Fruit fly (Drosophila melanogaster) whole organism, embryonic: Measurements from ENCODE around the gene CG15262.

Experiments
- Atf3 ChIP-seq: fragments of 200-800 bp; sonication (Bioruptor generic); optimal IDR thresholded peaks from 3 replicates; lab custom pipeline; 2016; ENCODE audit warnings: missing biosample characterization, missing genetic modification characterization
- BtbVII ChIP-seq: fragments of 200-800 bp; sonication (Bioruptor generic); optimal IDR thresholded peaks from 3 replicates; lab custom pipeline; 2017; ENCODE audit warnings: missing biosample characterization, mild to moderate bottlenecking, missing genetic modification characterization
- C15 ChIP-seq: fragments of 200-800 bp; sonication (Bioruptor generic); IDR thresholded peaks from 3 replicates; pipeline ENCODE4 v1.3.6; 2022; ENCODE audit warnings: missing biosample characterization, missing genetic modification characterization
- CG10209 ChIP-seq: fragments of 200-800 bp; sonication (Bioruptor generic); optimal IDR thresholded peaks from 3 replicates; lab custom pipeline; 2017; ENCODE audit warnings: missing biosample characterization, mild to moderate bottlenecking, missing genetic modification characterization, missing genetic modification reagents
- CG11398 ChIP-seq: fragments of 200-800 bp; sonication (Bioruptor generic); optimal IDR thresholded peaks from 2 replicates; lab custom pipeline; 2016; ENCODE audit warnings: missing biosample characterization, missing genetic modification characterization
- CG12659 ChIP-seq: fragments of 200-800 bp; sonication (Bioruptor generic); optimal IDR thresholded peaks from 3 replicates; lab custom pipeline; 2017; ENCODE audit warnings: mild to moderate bottlenecking, missing biosample characterization, missing genetic modification reagents, missing genetic modification characterization
- CG12942 ChIP-seq: fragments of 200-800 bp; sonication (Bioruptor generic); optimal IDR thresholded peaks from 3 replicates; lab custom pipeline; 2016; ENCODE audit warnings: missing biosample characterization, missing genetic modification characterization
- CG14050 ChIP-seq: fragments of 200-800 bp; sonication (Bioruptor generic); IDR thresholded peaks from 3 replicates; pipeline ENCODE4 v1.3.6; 2022; ENCODE audit warnings: missing biosample characterization, missing genetic modification characterization
- CG18619 ChIP-seq: fragments of 200-800 bp; sonication (Bioruptor generic); optimal IDR thresholded peaks from 3 replicates; lab custom pipeline; 2017; ENCODE audit warnings: missing biosample characterization, mild to moderate bottlenecking, missing genetic modification characterization
- CG2129 ChIP-seq: fragments of 200-800 bp; sonication (Bioruptor generic); IDR thresholded peaks from 2 replicates; pipeline ENCODE4 v1.3.6; 2022; ENCODE audit warnings: missing biosample characterization, missing genetic modification characterization; ENCODE audit not compliant: partially characterized antibody
- CG2678 ChIP-seq: fragments of 200-800 bp; sonication (Bioruptor generic); optimal IDR thresholded peaks from 3 replicates; lab custom pipeline; 2019; ENCODE audit warnings: missing biosample characterization, mild to moderate bottlenecking, missing genetic modification characterization, moderate library complexity
- CG32767 ChIP-seq: fragments of 200-800 bp; sonication (Bioruptor generic); IDR thresholded peaks from 2 replicates; pipeline ENCODE4 v1.3.6; 2022; ENCODE audit warnings: missing biosample characterization, missing genetic modification characterization
- CG3281 ChIP-seq: fragments of 200-800 bp; sonication (Bioruptor generic); optimal IDR thresholded peaks from 3 replicates; lab custom pipeline; 2017; ENCODE audit warnings: missing biosample characterization, mild to moderate bottlenecking, missing genetic modification characterization
- CG3847 ChIP-seq: fragments of 200-800 bp; sonication (Bioruptor generic); IDR thresholded peaks from 2 replicates; pipeline ENCODE4 v1.3.6; 2022; ENCODE audit warnings: missing biosample characterization, missing genetic modification characterization
- CG42726 ChIP-seq: fragments of 200-800 bp; sonication (Bioruptor generic); IDR thresholded peaks from 2 replicates; pipeline ENCODE4 v1.3.6; 2022; ENCODE audit warnings: missing biosample characterization, missing genetic modification characterization; ENCODE audit not compliant: partially characterized antibody
- CG6254 ChIP-seq: fragments of 200-800 bp; sonication (Bioruptor generic); optimal IDR thresholded peaks from 3 replicates; lab custom pipeline; 2017; ENCODE audit warnings: mild to moderate bottlenecking, missing biosample characterization, missing genetic modification reagents, missing genetic modification characterization
- CG6654 ChIP-seq: fragments of 200-800 bp; sonication (Bioruptor generic); optimal IDR thresholded peaks from 2 replicates; lab custom pipeline; 2017; ENCODE audit warnings: missing biosample characterization, mild to moderate bottlenecking, missing genetic modification characterization
- CHES-1-like ChIP-seq: fragments of 200-800 bp; sonication (Bioruptor generic); optimal IDR thresholded peaks from 2 replicates; lab custom pipeline; 2016; ENCODE audit warnings: missing biosample characterization, missing genetic modification characterization
- CTCF ChIP-seq: fragments of 200-800 bp; sonication (Bioruptor generic); optimal IDR thresholded peaks from 2 replicates; lab custom pipeline; 2017; ENCODE audit warnings: missing biosample characterization, mild to moderate bottlenecking, missing genetic modification characterization, moderate library complexity
- Camta ChIP-seq: fragments of 200-800 bp; sonication (Bioruptor generic); optimal IDR thresholded peaks from 2 replicates; lab custom pipeline; 2016; ENCODE audit warnings: missing biosample characterization, missing genetic modification characterization
- D19B ChIP-seq: fragments of 200-800 bp; sonication (Bioruptor generic); optimal IDR thresholded peaks from 2 replicates; lab custom pipeline; 2017; ENCODE audit warnings: missing biosample characterization, mild to moderate bottlenecking, missing genetic modification characterization
- Dp ChIP-seq: fragments of 200-800 bp; sonication (Bioruptor generic); optimal IDR thresholded peaks from 2 replicates; lab custom pipeline; 2018; ENCODE audit warnings: missing biosample characterization, mild to moderate bottlenecking, missing genetic modification characterization, moderate library complexity
- Drgx ChIP-seq: fragments of 200-800 bp; sonication (Bioruptor generic); IDR thresholded peaks from 2 replicates; pipeline ENCODE4 v1.3.6; 2022; ENCODE audit warnings: missing biosample characterization, missing genetic modification characterization
- Myb ChIP-seq: fragments of 200-800 bp; sonication (Bioruptor generic); optimal IDR thresholded peaks from 2 replicates; lab custom pipeline; 2016; ENCODE audit warnings: missing biosample characterization, missing genetic modification characterization
- Oaz ChIP-seq: fragments of 200-800 bp; sonication (Bioruptor generic); IDR thresholded peaks from 2 replicates; pipeline ENCODE4 v1.3.6; 2022; ENCODE audit warnings: missing biosample characterization, missing genetic modification characterization
- Sox100B ChIP-seq: fragments of 200-800 bp; sonication (Bioruptor generic); optimal IDR thresholded peaks from 3 replicates; lab custom pipeline; 2018; ENCODE audit warnings: missing biosample characterization, mild to moderate bottlenecking, missing genetic modification characterization
- Ssrp ChIP-seq: fragments of 200-800 bp; sonication (Bioruptor generic); optimal IDR thresholded peaks from 2 replicates; lab custom pipeline; 2018; ENCODE audit warnings: missing biosample characterization, mild to moderate bottlenecking, missing genetic modification characterization, moderate library complexity
- Usf ChIP-seq: fragments of 200-800 bp; sonication (Bioruptor generic); optimal IDR thresholded peaks from 2 replicates; lab custom pipeline; 2017; ENCODE audit warnings: missing genotype, missing biosample characterization, missing genetic modification characterization
- Xbp1 ChIP-seq: fragments of 200-800 bp; sonication (Bioruptor generic); optimal IDR thresholded peaks from 3 replicates; lab custom pipeline; 2016; ENCODE audit warnings: missing biosample characterization, mild to moderate bottlenecking, missing genetic modification characterization
- ase ChIP-seq: fragments of 200-800 bp; sonication (Bioruptor generic); IDR thresholded peaks from 3 replicates; pipeline ENCODE4 v1.3.6; 2022; ENCODE audit warnings: missing biosample characterization, missing genetic modification characterization
- bcd ChIP-seq: fragments of 200-800 bp; sonication (Bioruptor generic); optimal IDR thresholded peaks from 2 replicates; lab custom pipeline; 2017; ENCODE audit warnings: missing biosample characterization, mild to moderate bottlenecking, missing genetic modification characterization
- caup ChIP-seq: fragments of 200-800 bp; sonication (Bioruptor generic); optimal IDR thresholded peaks from 3 replicates; lab custom pipeline; 2017; ENCODE audit warnings: missing biosample characterization, mild to moderate bottlenecking, missing genetic modification characterization, moderate library complexity; ENCODE audit not compliant: severe bottlenecking
- dimm ChIP-seq: fragments of 200-800 bp; sonication (Bioruptor generic); IDR thresholded peaks from 2 replicates; pipeline ENCODE4 v1.3.6; 2022; ENCODE audit warnings: missing biosample characterization, missing genetic modification characterization
- gem ChIP-seq: fragments of 200-800 bp; sonication (Bioruptor generic); optimal IDR thresholded peaks from 2 replicates; lab custom pipeline; 2019; ENCODE audit warnings: missing biosample characterization, mild to moderate bottlenecking, missing genetic modification characterization, moderate library complexity
- gt ChIP-seq: fragments of 200-800 bp; sonication (Bioruptor generic); IDR thresholded peaks from 2 replicates; pipeline ENCODE4 v1.3.6; 2022; ENCODE audit warnings: missing biosample characterization, missing genetic modification characterization
- h ChIP-seq: fragments of >200 bp; optimal IDR thresholded peaks from 2 replicates; lab custom pipeline; 2017
- her ChIP-seq: fragments of 200-800 bp; sonication (Bioruptor generic); optimal IDR thresholded peaks from 2 replicates; lab custom pipeline; 2016; ENCODE audit warnings: missing biosample characterization, missing genetic modification characterization
- inv ChIP-seq: fragments of 200-800 bp; sonication (Bioruptor generic); IDR thresholded peaks from 2 replicates; pipeline ENCODE4 v1.3.6; 2022; ENCODE audit warnings: missing biosample characterization, missing genetic modification characterization; ENCODE audit not compliant: partially characterized antibody
- lilli ChIP-seq: fragments of 200-800 bp; sonication (Bioruptor generic); optimal IDR thresholded peaks from 3 replicates; lab custom pipeline; 2016; ENCODE audit warnings: missing biosample characterization, missing genetic modification characterization
- mam ChIP-seq: fragments of 200-800 bp; sonication (Bioruptor generic); optimal IDR thresholded peaks from 3 replicates; lab custom pipeline; 2016; ENCODE audit warnings: missing biosample characterization, missing genetic modification characterization
- otp ChIP-seq: fragments of 200-800 bp; sonication (Bioruptor generic); IDR thresholded peaks from 3 replicates; pipeline ENCODE4, ENCODE4 v1.3.6; 2022; ENCODE audit warnings: missing biosample characterization, missing genetic modification characterization
- run ChIP-seq: fragments of 200-800 bp; sonication (Bioruptor generic); optimal IDR thresholded peaks from 3 replicates; lab custom pipeline; 2018; ENCODE audit warnings: missing biosample characterization, mild to moderate bottlenecking, missing genetic modification characterization
- sd ChIP-seq: fragments of 200-800 bp; sonication (Bioruptor generic); optimal IDR thresholded peaks from 3 replicates; lab custom pipeline; 2018; ENCODE audit warnings: missing biosample characterization, mild to moderate bottlenecking, missing genetic modification characterization, moderate library complexity
- sens ChIP-seq: fragments of 200-800 bp; sonication (Bioruptor generic); peaks from one replicate; lab custom pipeline; 2016; ENCODE audit warnings: missing biosample characterization, missing genetic modification characterization
- shn ChIP-seq: fragments of 200-800 bp; sonication (Bioruptor generic); optimal IDR thresholded peaks from 3 replicates; lab custom pipeline; 2016; ENCODE audit warnings: missing biosample characterization, missing genetic modification characterization
- sima ChIP-seq: fragments of 200-800 bp; sonication (Bioruptor generic); optimal IDR thresholded peaks from 2 replicates; lab custom pipeline; 2016; ENCODE audit warnings: missing biosample characterization, missing genetic modification characterization
- vvl ChIP-seq: fragments of 200-800 bp; sonication (Bioruptor generic); IDR thresholded peaks from 2 replicates; pipeline ENCODE4 v1.3.6; 2022; ENCODE audit warnings: missing biosample characterization, missing genetic modification characterization
- z ChIP-seq: fragments of 200-800 bp; sonication (Bioruptor generic); IDR thresholded peaks from 3 replicates; pipeline ENCODE4 v1.3.6; 2022; ENCODE audit warnings: missing biosample characterization, missing genetic modification characterization
- zen ChIP-seq: fragments of 200-800 bp; sonication (Bioruptor generic); optimal IDR thresholded peaks from 3 replicates; lab custom pipeline; 2018; ENCODE audit warnings: missing biosample characterization, mild to moderate bottlenecking, missing genetic modification characterization, moderate library complexity
- zfh2 ChIP-seq: fragments of 200-800 bp; sonication (Bioruptor generic); optimal IDR thresholded peaks from 2 replicates; lab custom pipeline; 2016; ENCODE audit warnings: missing biosample characterization, missing genetic modification characterization

CG15262 gene

dm6 chr2L:15248163-15249005 lies 49.2 kb upstream of the CG15262 start, which contains the start of gene dao (continued):
- TF ChIP-seq Atf3 (peak; percentile 18), Camta (GFP tag; lab: Kevin White, UChicago) (peak; percentile 18), gem (tag; lab: Kevin White, UChicago) (peak; percentile 75), zen (tag; lab: Kevin White, UChicago) (peak; percentile 1), CG10209 (GFP tag; lab: Kevin White, UChicago) (peak; percentile 16), h (no peak), BtbVII (GFP tag; lab: Kevin White, UChicago) (peak; percentile 30), Oaz (GFP tag; lab: Robert Waterston, UW) (0 out of 2 replicates have a peak, but pooled peaks have one; percentile 22), caup (GFP tag; lab: Kevin White, UChicago) (peak; percentile 1), gt (GFP tag; lab: Robert Waterston, UW) (no peak), CG32767 (no peak), CG6254 (GFP tag; lab: Kevin White, UChicago) (no peak), her (GFP tag; lab: Kevin White, UChicago) (no peak), mam (GFP tag; lab: Kevin White, UChicago) (peak; percentile 56), zfh2 (GFP tag; lab: Kevin White, UChicago) (peak; percentile 45), sens (GFP tag; lab: Kevin White, UChicago) (peak; percentile 84), sd (no peak), Drgx (GFP tag; lab: Robert Waterston, UW) (no peak), z (GFP tag; lab: Robert Waterston, UW) (no peak), Ssrp (peak; percentile 47), CG12659 (GFP tag; lab: Kevin White, UChicago) (peak; percentile 51), CG3281 (GFP tag; lab: Kevin White, UChicago) (no peak), Usf (no peak), CG12942 (GFP tag; lab: Kevin White, UChicago) (peak; percentile 38), sima (GFP tag; lab: Kevin White, UChicago) (no peak), run (tag; lab: Kevin White, UChicago) (no peak), CG2129 (GFP tag; lab: Robert Waterston, UW) (peak; percentile 49), Xbp1 (GFP tag; lab: Kevin White, UChicago) (peak; percentile 79), vvl (GFP tag; lab: Robert Waterston, UW) (peak; percentile 25; the same call in 1 of the 2 replicates), bcd (GFP tag; lab: Kevin White, UChicago) (no peak), Sox100B (GFP tag; lab: Kevin White, UChicago) (peak; percentile 3), D19B (GFP tag; lab: Kevin White, UChicago) (no peak), Dp (GFP tag; lab: Kevin White, UChicago) (peak; percentile 86), ase (GFP tag; lab: Robert Waterston, UW) (peak; percentile 39; the same call in 2 of the 3 replicates), CG3847 (GFP tag; lab: Robert Waterston, UW) (peak; percentile 6; the same call in 1 of the 2 replicates), CG42726 (peak; percentile 48; the same call in 1 of the 2 replicates), CG14050 (GFP tag; lab: Robert Waterston, UW) (no peak), inv (GFP tag; lab: Robert Waterston, UW) (peak; percentile 63), CG6654 (no peak), dimm (GFP tag; lab: Robert Waterston, UW) (no peak), CG11398 (GFP tag; lab: Kevin White, UChicago) (no peak), Myb (GFP tag; lab: Kevin White, UChicago) (peak; percentile 86), CG18619 (peak; percentile 19), CTCF (peak; percentile 26), otp (no peak), C15 (GFP tag; lab: Robert Waterston, UW) (no peak), CHES-1-like (GFP tag; lab: Kevin White, UChicago) (no peak), lilli (peak; percentile 49), CG2678 (tag; lab: Kevin White, UChicago) (peak; percentile 59), shn (peak; percentile 36)
